Worm (Caenorhabditis elegans) whole organism, L4/young adult: ENCODE measurements around the gene latd-1.

ENCODE experiments used
- W03F9.2 ChIP-seq: fragments of 150-350 bp; optimal IDR thresholded peaks from 2 replicates; lab custom pipeline; 2014; ENCODE audit warnings: missing biosample characterization, missing genetic modification characterization
- dao-5 ChIP-seq: sonication (generic microtip); optimal IDR thresholded peaks from 2 replicates; lab custom pipeline; 2016; ENCODE audit warnings: missing genotype, missing genetic modification characterization, moderate library complexity, missing compliant biosample characterization
- him-1 ChIP-seq: sonication (generic microtip); optimal IDR thresholded peaks from 2 replicates; lab custom pipeline; 2016; ENCODE audit warnings: missing genotype, missing genetic modification reagents, missing genetic modification characterization, missing compliant biosample characterization

DNA sequence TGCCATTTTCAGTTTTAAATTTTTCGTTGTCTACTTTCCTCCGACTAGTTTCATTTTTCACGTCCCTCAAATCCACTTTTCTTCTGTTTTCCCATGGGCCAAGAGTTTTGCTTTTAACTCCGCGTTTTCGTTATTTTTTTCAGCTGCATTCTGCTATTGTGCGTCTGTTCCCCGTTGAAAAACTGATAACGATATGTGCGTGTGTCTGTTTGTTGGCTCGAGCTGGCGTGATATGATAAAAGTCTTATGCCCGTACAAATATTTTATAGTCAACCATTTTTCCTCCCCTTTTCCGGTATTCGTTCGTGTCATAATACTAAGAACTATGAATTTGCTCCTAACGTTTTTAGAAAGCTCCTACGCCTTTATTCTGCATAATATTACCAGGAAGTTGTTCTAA is 4.2 kb upstream of the latd-1 start:
- TF ChIP-seq dao-5 (tag; lab: Kevin White, UChicago) = no peak
- TF ChIP-seq him-1 (tag; lab: Kevin White, UChicago) = no peak
- TF ChIP-seq W03F9.2 (tag; lab: Kevin White, UChicago) = no peak
